Worm (Caenorhabditis elegans) whole organism, midembryonic: ENCODE data around the gene sra-27.

Experiments
- T22C8.4 ChIP-seq: fragments of 200-800 bp; sonication (Bioruptor generic); IDR thresholded peaks from 2 replicates; pipeline ENCODE4 v1.3.6; 2022; ENCODE audit warnings: missing genetic modification characterization, missing compliant biosample characterization
- flt-1 ChIP-seq: fragments of 200-800 bp; sonication (Bioruptor generic); IDR thresholded peaks from 2 replicates; pipeline ENCODE4 v1.3.6; 2022; ENCODE audit warnings: missing genetic modification characterization, missing compliant biosample characterization

DNA sequence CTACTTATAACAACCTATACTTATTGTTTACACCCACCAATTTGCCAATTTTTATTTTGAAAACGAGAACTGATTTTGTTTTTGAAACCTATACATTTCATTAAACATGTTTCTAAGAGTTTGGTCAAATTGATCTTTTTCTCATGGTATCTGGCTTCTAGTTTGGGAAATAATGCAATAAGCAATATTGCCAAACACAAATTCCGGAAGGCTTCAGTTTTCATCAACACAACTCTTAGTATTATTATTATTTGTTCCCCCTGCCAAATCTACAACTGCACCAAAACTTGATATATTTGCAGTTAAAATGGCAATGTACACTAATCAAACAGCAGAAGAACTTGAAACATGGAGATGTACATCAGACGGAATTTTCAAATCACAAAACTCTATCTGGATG is at the start of gene sra-27:
- TF ChIP-seq T22C8.4 (no peak), flt-1 (GFP tag; lab: Robert Waterston, UW) (no peak)
